Worm (Caenorhabditis elegans) whole organism, L2 larva: ENCODE data around the gene C34F6.11.

Experiments used
- F13H6.1 ChIP-seq: sonication (generic microtip); optimal IDR thresholded peaks from 2 replicates; lab custom pipeline; 2016; ENCODE audit warnings: missing genetic modification characterization, missing compliant biosample characterization
- nhr-12 ChIP-seq: fragments of 150-350 bp; optimal IDR thresholded peaks from 2 replicates; lab custom pipeline; 2014; ENCODE audit warnings: missing biosample characterization, missing genetic modification characterization
- nhr-237 ChIP-seq: fragments of 150-350 bp; optimal IDR thresholded peaks from 2 replicates; lab custom pipeline; 2014; ENCODE audit warnings: missing biosample characterization, missing genetic modification characterization
- unc-62 ChIP-seq: fragments of 150-350 bp; optimal IDR thresholded peaks from 2 replicates; lab custom pipeline; 2014; ENCODE audit warnings: missing biosample characterization, missing genetic modification reagents, missing genetic modification characterization
- ztf-1 ChIP-seq: fragments of 200-800 bp; sonication (Bioruptor generic); conservative IDR thresholded peaks from 2 replicates; pipeline ENCODE4 v1.3.6; 2022; ENCODE audit warnings: missing genetic modification characterization, missing compliant biosample characterization

ce11 chrX:11160537-11160936 lies 43.2 kb downstream of the C34F6.11 start, which contains the start of gene C05C9.1:
- no peak for TF ChIP-seq ztf-1 (GFP tag; lab: Robert Waterston, UW)
- no peak for TF ChIP-seq nhr-12 (tag; lab: Kevin White, UChicago)
- TF ChIP-seq unc-62 (GFP tag; lab: Kevin White, UChicago): no peak
- TF ChIP-seq nhr-237 (tag; lab: Kevin White, UChicago): no peak
- no peak for TF ChIP-seq F13H6.1 (tag; lab: Kevin White, UChicago)
